Fruit fly (Drosophila melanogaster) whole organism, pupa: ENCODE measurements around the gene RpL37-1.
A peak's percentile ranks its signal among the peaks of the same experiment; 100 is the strongest.

ENCODE experiments used
- CG10348 ChIP-seq: fragments of 200-800 bp; sonication (Bioruptor generic); IDR thresholded peaks from 2 replicates; pipeline ENCODE4 v1.3.6; 2022; ENCODE audit warnings: missing biosample characterization, missing genetic modification characterization
- CG12605 ChIP-seq: fragments of 200-800 bp; sonication (Bioruptor generic); IDR thresholded peaks from 2 replicates; pipeline ENCODE4 v1.3.6; 2022; ENCODE audit warnings: missing biosample characterization, missing genetic modification characterization
- CG13204 ChIP-seq: fragments of 200-800 bp; sonication (Bioruptor generic); optimal IDR thresholded peaks from 2 replicates; lab custom pipeline; 2018; ENCODE audit warnings: missing biosample characterization, mild to moderate bottlenecking, missing genetic modification characterization, moderate library complexity
- CG14655 ChIP-seq: fragments of 200-800 bp; sonication (Bioruptor generic); optimal IDR thresholded peaks from 3 replicates; lab custom pipeline; 2017; ENCODE audit warnings: mild to moderate bottlenecking, missing biosample characterization, missing genetic modification reagents, missing genetic modification characterization
- CG15710 ChIP-seq: fragments of 200-800 bp; sonication (Bioruptor generic); optimal IDR thresholded peaks from 2 replicates; lab custom pipeline; 2018; ENCODE audit warnings: missing biosample characterization, mild to moderate bottlenecking, missing genetic modification characterization, moderate library complexity
- CG17806 ChIP-seq: fragments of 200-800 bp; sonication (Bioruptor generic); optimal IDR thresholded peaks from 2 replicates; lab custom pipeline; 2018; ENCODE audit warnings: missing biosample characterization, mild to moderate bottlenecking, missing genetic modification characterization, moderate library complexity
- CG32121 ChIP-seq: fragments of 200-800 bp; sonication (Bioruptor generic); IDR thresholded peaks from 2 replicates; pipeline ENCODE4 v1.3.6; 2022; ENCODE audit warnings: missing biosample characterization, missing genetic modification characterization
- CG34367 ChIP-seq: fragments of 200-800 bp; sonication (Bioruptor generic); optimal IDR thresholded peaks from 2 replicates; lab custom pipeline; 2018; ENCODE audit warnings: missing biosample characterization, mild to moderate bottlenecking, missing genetic modification characterization
- CG4496 ChIP-seq: fragments of 200-800 bp; sonication (Bioruptor generic); IDR thresholded peaks from 3 replicates; pipeline ENCODE4 v1.3.6; 2022; ENCODE audit warnings: missing biosample characterization, missing genetic modification characterization
- CG8159 ChIP-seq: fragments of 200-800 bp; sonication (Bioruptor generic); optimal IDR thresholded peaks from 3 replicates; lab custom pipeline; 2018; ENCODE audit warnings: missing biosample characterization, mild to moderate bottlenecking, missing genetic modification characterization, moderate library complexity
- CG8301 ChIP-seq: fragments of 200-800 bp; sonication (Bioruptor generic); optimal IDR thresholded peaks from 2 replicates; lab custom pipeline; 2018; ENCODE audit warnings: missing biosample characterization, mild to moderate bottlenecking, missing genetic modification characterization
- CG9948 ChIP-seq: fragments of 200-800 bp; sonication (Bioruptor generic); optimal IDR thresholded peaks from 2 replicates; lab custom pipeline; 2018; ENCODE audit warnings: missing biosample characterization, mild to moderate bottlenecking, missing genetic modification characterization, moderate library complexity
- D1 ChIP-seq: fragments of 200-800 bp; sonication (Bioruptor generic); optimal IDR thresholded peaks from 2 replicates; lab custom pipeline; 2018; ENCODE audit warnings: missing biosample characterization, mild to moderate bottlenecking, missing genetic modification characterization, moderate library complexity
- EcR ChIP-seq: fragments of 200-800 bp; sonication (Bioruptor generic); optimal IDR thresholded peaks from 3 replicates; lab custom pipeline; 2019; ENCODE audit warnings: missing biosample characterization, missing genetic modification characterization, mild to moderate bottlenecking, moderate library complexity, missing genetic modification reagents
- Ets98B ChIP-seq: fragments of 200-800 bp; sonication (Bioruptor generic); IDR thresholded peaks from 2 replicates; pipeline ENCODE4 v1.3.6; 2022; ENCODE audit warnings: missing biosample characterization, missing genetic modification characterization
- Pif1A ChIP-seq: fragments of 200-800 bp; sonication (Bioruptor generic); optimal IDR thresholded peaks from 3 replicates; lab custom pipeline; 2016; ENCODE audit warnings: missing biosample characterization, missing genetic modification characterization
- Pif1B ChIP-seq: fragments of 200-800 bp; sonication (Bioruptor generic); optimal IDR thresholded peaks from 3 replicates; lab custom pipeline; 2016; ENCODE audit warnings: missing biosample characterization, missing genetic modification characterization
- Snoo ChIP-seq: fragments of 200-800 bp; sonication (Bioruptor generic); optimal IDR thresholded peaks from 3 replicates; lab custom pipeline; 2017; ENCODE audit warnings: missing biosample characterization, mild to moderate bottlenecking, missing genetic modification characterization, inconsistent platforms
- fd96Ca ChIP-seq: fragments of 200-800 bp; sonication (Bioruptor generic); IDR thresholded peaks from 3 replicates; pipeline ENCODE4 v1.3.6; 2022; ENCODE audit warnings: missing biosample characterization, missing genetic modification characterization
- gl ChIP-seq: fragments of 200-800 bp; sonication (Bioruptor generic); optimal IDR thresholded peaks from 2 replicates; lab custom pipeline; 2018; ENCODE audit warnings: missing biosample characterization, mild to moderate bottlenecking, missing genetic modification characterization
- rn ChIP-seq: fragments of 200-800 bp; sonication (Bioruptor generic); IDR thresholded peaks from 2 replicates; pipeline ENCODE4 v1.3.6; 2022; ENCODE audit warnings: missing biosample characterization, missing genetic modification characterization

RpL37-1 gene

dm6 chrX:15137241-15137640 is 1.9 kb downstream of the RpL37-1 start:
- TF ChIP-seq Ets98B (GFP tag; lab: Robert Waterston, UW), result no peak
- TF ChIP-seq gl (tag; lab: Kevin White, UChicago), result no peak
- no peak for TF ChIP-seq D1 (tag; lab: Kevin White, UChicago)
- TF ChIP-seq CG14655 (GFP tag; lab: Kevin White, UChicago), result no peak
- no peak for TF ChIP-seq Pif1A (GFP tag; lab: Kevin White, UChicago)
- no peak for TF ChIP-seq CG12605 (GFP tag; lab: Robert Waterston, UW)

- TF ChIP-seq CG8301 (peak; percentile 49), Pif1B (GFP tag; lab: Kevin White, UChicago) (no peak), CG9948 (no peak), CG14655 (GFP tag; lab: Kevin White, UChicago) (peak; percentile 52)
Measured at dm6 chrX:15132065-15132464, 7.1 kb downstream of the RpL37-1 start.

DNA sequence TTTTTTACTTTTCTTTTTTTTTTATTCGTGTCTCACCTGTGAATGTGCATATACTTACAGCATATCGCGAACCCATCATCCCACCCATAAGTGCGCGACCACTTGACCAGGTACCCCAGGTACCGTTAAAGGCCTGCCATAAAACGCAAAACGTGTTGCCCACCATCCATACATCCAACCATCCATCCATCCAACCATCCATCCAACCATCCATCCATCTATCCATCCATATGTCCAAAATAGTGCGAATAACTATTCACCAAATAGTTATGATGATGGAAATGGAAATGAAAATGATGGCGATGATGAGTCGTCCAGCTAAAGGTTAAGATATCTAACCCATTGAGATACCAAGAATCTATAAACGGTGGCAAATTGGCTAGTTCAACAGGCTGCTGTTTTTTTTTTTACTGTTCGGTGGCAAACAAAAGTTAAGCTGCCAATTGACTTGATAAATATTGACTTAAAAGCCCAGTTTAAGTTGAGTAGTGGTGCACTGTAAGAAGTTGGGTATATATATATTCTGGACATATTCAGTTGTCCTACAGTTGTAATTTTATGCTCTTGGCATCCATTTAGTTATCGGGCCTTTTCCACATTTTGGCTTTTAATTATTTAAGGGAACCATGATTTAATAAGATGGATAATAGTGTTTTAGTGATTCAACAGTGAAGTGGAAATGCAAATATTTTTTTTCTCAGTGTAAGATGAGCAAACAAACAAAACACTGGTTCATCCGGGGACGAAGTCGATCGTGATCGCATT is 11.1 kb downstream of the RpL37-1 start:
- TF ChIP-seq CG15710 (tag; lab: Kevin White, UChicago) (no peak), CG8301 (peak; percentile 22), CG8159 (tag; lab: Kevin White, UChicago) (peak; percentile 36), Pif1A (GFP tag; lab: Kevin White, UChicago) (peak; percentile 23), CG34367 (tag; lab: Kevin White, UChicago) (no peak), CG14655 (GFP tag; lab: Kevin White, UChicago) (peak; percentile 41)
- TF ChIP-seq, all 21 proteins: peak for 4

DNA sequence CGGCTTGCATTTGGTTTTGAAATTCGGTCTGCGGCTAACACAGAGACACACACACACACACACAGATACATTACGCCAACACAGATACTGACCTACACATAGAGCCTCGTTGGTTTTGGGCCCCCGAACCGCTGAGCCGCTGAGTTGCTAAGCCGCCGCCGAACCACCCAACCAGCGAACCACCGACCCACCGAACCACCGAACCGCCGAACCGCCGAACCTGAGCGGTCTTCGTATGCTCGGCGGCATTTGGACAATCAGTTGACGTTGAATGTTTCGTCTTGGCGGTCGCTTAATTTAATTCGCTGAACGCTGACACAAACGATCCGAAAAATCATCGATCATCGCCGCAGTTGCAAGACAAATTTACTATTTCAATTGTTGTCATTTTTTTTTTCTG is 13.7 kb downstream of the RpL37-1 start, which contains the start of gene drd:
TSS of gene drd (plus strand) at position 258 of the 400 bp plus-strand sequence.
- no peak for TF ChIP-seq CG34367 (tag; lab: Kevin White, UChicago)
- no peak for TF ChIP-seq EcR
- TF ChIP-seq Ets98B (GFP tag; lab: Robert Waterston, UW), result no peak
- no peak for TF ChIP-seq CG8159 (tag; lab: Kevin White, UChicago)
- no peak for TF ChIP-seq CG4496
- TF ChIP-seq CG8301, result no peak
- TF ChIP-seq Pif1A (GFP tag; lab: Kevin White, UChicago), result no peak
- no peak for TF ChIP-seq Snoo (tag; lab: Kevin White, UChicago)
- TF ChIP-seq fd96Ca (GFP tag; lab: Robert Waterston, UW), result no peak
- TF ChIP-seq CG17806 (tag; lab: Kevin White, UChicago), result no peak
- TF ChIP-seq CG14655 (GFP tag; lab: Kevin White, UChicago), result no peak
- TF ChIP-seq CG10348, result no peak
- no peak for TF ChIP-seq CG12605 (GFP tag; lab: Robert Waterston, UW)

- TF ChIP-seq CG14655 (GFP tag; lab: Kevin White, UChicago) (peak; percentile 77), CG12605 (GFP tag; lab: Robert Waterston, UW) (no peak), fd96Ca (GFP tag; lab: Robert Waterston, UW) (no peak), CG10348 (no peak; the same call in 1 of the 2 replicates), Pif1B (GFP tag; lab: Kevin White, UChicago) (no peak), CG34367 (tag; lab: Kevin White, UChicago) (peak; percentile 11), Snoo (tag; lab: Kevin White, UChicago) (no peak), CG8159 (tag; lab: Kevin White, UChicago) (peak; percentile 67), CG9948 (peak; percentile 73), CG4496 (0 out of 3 replicates have a peak, but pooled peaks have one; percentile 7), CG8301 (peak; percentile 55), CG15710 (tag; lab: Kevin White, UChicago) (peak; percentile 35), Ets98B (GFP tag; lab: Robert Waterston, UW) (no peak), EcR (no peak), D1 (tag; lab: Kevin White, UChicago) (no peak), rn (GFP tag; lab: Robert Waterston, UW) (no peak), Pif1A (GFP tag; lab: Kevin White, UChicago) (no peak), CG32121 (GFP tag; lab: Robert Waterston, UW) (peak; percentile 27; the same call in 1 of the 2 replicates), CG17806 (tag; lab: Kevin White, UChicago) (peak; percentile 34), gl (tag; lab: Kevin White, UChicago) (no peak), CG13204 (no peak)
Measured at dm6 chrX:15123418-15123994, 15.7 kb downstream of the RpL37-1 start.

DNA sequence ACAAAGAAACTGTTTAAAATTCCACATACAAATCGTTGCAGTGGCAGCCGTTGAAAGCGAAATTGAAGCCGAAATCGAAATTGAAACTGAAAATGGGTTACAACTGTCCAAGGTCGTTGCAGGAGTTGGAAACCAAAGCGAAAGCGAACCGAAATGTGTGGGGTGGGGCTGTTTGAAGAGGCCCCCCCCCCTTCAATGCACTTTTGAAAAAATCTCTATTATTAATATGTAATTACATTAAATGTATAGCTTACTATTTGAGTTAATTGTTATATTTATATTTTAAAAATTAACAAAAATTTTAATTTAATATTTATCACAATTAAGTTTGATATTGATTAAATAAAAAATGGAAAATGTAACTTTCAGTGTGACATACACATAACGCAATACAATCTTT is 17.5 kb downstream of the RpL37-1 start:
- TF ChIP-seq Snoo (tag; lab: Kevin White, UChicago), result no peak
- TF ChIP-seq CG9948, result no peak
- no peak for TF ChIP-seq Ets98B (GFP tag; lab: Robert Waterston, UW)
- no peak for TF ChIP-seq fd96Ca (GFP tag; lab: Robert Waterston, UW)
